Fruit fly (Drosophila melanogaster): ENCODE results near the gene CG31464.
A peak's percentile ranks its signal among the peaks of the same experiment; 100 is the strongest.

Gene CG31464

DNA sequence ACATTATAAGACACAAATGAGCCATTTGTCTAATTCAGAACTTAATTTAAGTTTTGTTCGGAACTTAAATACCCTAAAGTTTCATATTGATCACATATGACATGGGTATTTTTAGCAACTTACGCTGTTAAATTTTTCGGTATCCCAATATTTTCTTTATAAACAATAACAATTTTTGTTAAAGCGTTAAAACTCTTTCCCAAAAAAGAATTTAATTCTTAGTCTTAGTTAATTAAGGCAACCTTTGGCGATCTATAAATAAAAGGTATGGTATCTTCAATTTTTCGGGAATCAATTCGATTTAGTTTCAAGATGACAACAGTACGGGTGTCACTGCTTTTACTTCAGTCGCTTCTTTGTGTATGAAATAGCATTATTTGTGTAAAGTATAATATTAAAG is at the start of gene CG31464:
TSS of gene CG31464 (plus strand) at position 301 of the 400 bp plus-strand sequence.
- TF ChIP-seq D1 (tag; optimal IDR thresholded peaks at IDR 0.05) (no peak), Pif1B (GFP tag; optimal IDR thresholded peaks at IDR 0.05) (no peak), CG34367 (tag; optimal IDR thresholded peaks at IDR 0.05) (no peak), Snoo (tag; optimal IDR thresholded peaks at IDR 0.05) (no peak), CG32121 (GFP tag; IDR thresholded peaks at IDR 0.05) (no peak), CG17806 (tag; optimal IDR thresholded peaks at IDR 0.05) (no peak), CG12605 (GFP tag; IDR thresholded peaks at IDR 0.05) (no peak), CG14655 (GFP tag; optimal IDR thresholded peaks at IDR 0.05) (no peak), gl (tag; optimal IDR thresholded peaks at IDR 0.05) (no peak), Pif1A (GFP tag; optimal IDR thresholded peaks at IDR 0.05) (no peak), CG9948 (tag; optimal IDR thresholded peaks at IDR 0.05) (no peak), EcR (GFP tag; optimal IDR thresholded peaks at IDR 0.05) (no peak), CG15710 (tag; optimal IDR thresholded peaks at IDR 0.05) (no peak), fd96Ca (GFP tag; IDR thresholded peaks at IDR 0.05) (no peak)

DNA sequence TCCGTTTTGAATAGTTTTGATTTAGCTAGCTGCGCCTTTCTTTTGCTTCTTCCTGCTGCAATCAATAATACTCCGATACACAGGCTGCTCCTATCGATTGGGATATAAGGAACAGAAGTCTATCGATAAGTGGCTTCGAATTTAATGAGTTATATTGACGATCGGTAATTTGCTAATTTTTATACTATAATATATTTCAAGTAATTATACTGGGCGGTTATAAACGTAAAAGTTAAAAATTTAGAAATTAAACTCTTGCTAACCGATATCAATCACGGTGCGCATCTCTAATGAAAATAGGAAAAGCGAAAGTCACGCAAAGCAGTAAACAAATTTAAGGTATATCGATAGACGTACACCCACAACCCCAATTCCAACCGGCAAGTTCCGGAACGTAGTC is 47.3 kb upstream of the CG31464 start, which contains the start of the genes CG9636, CG18749 and CG33722:
TSS of gene CG9636 (minus strand) at position 73 of the 400 bp plus-strand sequence.
TSS of gene CG18749 (plus strand) at position 336 of the 400 bp plus-strand sequence.
TSS of gene CG33722 (plus strand) at position 336 of the 400 bp plus-strand sequence.
- TF ChIP-seq CG8159 (tag; optimal IDR thresholded peaks at IDR 0.05): peak; percentile 40
- TF ChIP-seq CG32121 (GFP tag; IDR thresholded peaks at IDR 0.05): no peak; the same call in 1 of the 2 replicates
- TF ChIP-seq CG8301 (tag; optimal IDR thresholded peaks at IDR 0.05): peak; percentile 52
- TF ChIP-seq rn (GFP tag; IDR thresholded peaks at IDR 0.05): no peak
- TF ChIP-seq Pif1A (GFP tag; optimal IDR thresholded peaks at IDR 0.05): no peak
- peak; percentile 41 for TF ChIP-seq CG17806 (tag; optimal IDR thresholded peaks at IDR 0.05)
- TF ChIP-seq CG12605 (GFP tag; IDR thresholded peaks at IDR 0.05): no peak
- no peak for TF ChIP-seq CG14655 (GFP tag; optimal IDR thresholded peaks at IDR 0.05)
- peak; percentile 36; the same call in 1 of the 3 replicates for TF ChIP-seq CG4496 (GFP tag; IDR thresholded peaks at IDR 0.05)
- no peak for TF ChIP-seq CG34367 (tag; optimal IDR thresholded peaks at IDR 0.05)
- TF ChIP-seq gl (tag; optimal IDR thresholded peaks at IDR 0.05): no peak
- no peak for TF ChIP-seq CG9948 (tag; optimal IDR thresholded peaks at IDR 0.05)
- TF ChIP-seq CG15710 (tag; optimal IDR thresholded peaks at IDR 0.05): peak; percentile 58
- TF ChIP-seq EcR (GFP tag; optimal IDR thresholded peaks at IDR 0.05): peak; percentile 4
- TF ChIP-seq D1 (tag; optimal IDR thresholded peaks at IDR 0.05): peak; percentile 26
- peak; percentile 69 for TF ChIP-seq Pif1B (GFP tag; optimal IDR thresholded peaks at IDR 0.05)
- TF ChIP-seq fd96Ca (GFP tag; IDR thresholded peaks at IDR 0.05): no peak
- TF ChIP-seq CG13204 (GFP tag; optimal IDR thresholded peaks at IDR 0.05): no peak
- no peak for TF ChIP-seq CG10348 (GFP tag; IDR thresholded peaks at IDR 0.05)
- peak; percentile 45 for TF ChIP-seq Snoo (tag; optimal IDR thresholded peaks at IDR 0.05)
- peak; percentile 52; the same call in 1 of the 2 replicates for TF ChIP-seq Ets98B (GFP tag; IDR thresholded peaks at IDR 0.05)

DNA sequence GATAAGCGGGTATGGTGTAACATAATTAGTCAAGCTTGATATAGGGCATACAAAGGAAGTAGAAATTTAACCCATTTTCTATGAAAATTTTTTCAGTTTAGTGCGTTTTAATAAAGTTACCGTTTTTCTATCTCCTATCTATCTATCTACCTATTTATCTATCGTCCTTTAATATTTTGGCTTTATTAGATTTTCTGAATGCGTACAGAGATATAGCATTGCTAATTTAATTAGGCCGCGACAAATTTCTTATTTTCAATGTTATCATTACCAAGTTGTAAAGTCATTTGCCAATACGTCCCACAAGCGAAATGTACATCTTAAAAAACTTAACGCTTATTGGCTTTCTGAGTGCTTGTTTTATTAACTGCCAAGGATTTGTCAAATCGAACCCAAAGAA is 42.9 kb upstream of the CG31464 start, which contains the start of gene CG15864:
TSS of gene CG15864 (plus strand) at position 301 of the 400 bp plus-strand sequence.
- TF ChIP-seq CG15710 (tag; optimal IDR thresholded peaks at IDR 0.05) (no peak), gl (tag; optimal IDR thresholded peaks at IDR 0.05) (no peak), CG32121 (GFP tag; IDR thresholded peaks at IDR 0.05) (no peak), CG13204 (GFP tag; optimal IDR thresholded peaks at IDR 0.05) (no peak), EcR (GFP tag; optimal IDR thresholded peaks at IDR 0.05) (no peak), CG4496 (GFP tag; IDR thresholded peaks at IDR 0.05) (no peak), CG12605 (GFP tag; IDR thresholded peaks at IDR 0.05) (no peak), CG8301 (tag; optimal IDR thresholded peaks at IDR 0.05) (no peak), CG14655 (GFP tag; optimal IDR thresholded peaks at IDR 0.05) (no peak), CG10348 (GFP tag; IDR thresholded peaks at IDR 0.05) (no peak), D1 (tag; optimal IDR thresholded peaks at IDR 0.05) (no peak), CG17806 (tag; optimal IDR thresholded peaks at IDR 0.05) (no peak), CG8159 (tag; optimal IDR thresholded peaks at IDR 0.05) (no peak), rn (GFP tag; IDR thresholded peaks at IDR 0.05) (no peak), Pif1A (GFP tag; optimal IDR thresholded peaks at IDR 0.05) (no peak), CG9948 (tag; optimal IDR thresholded peaks at IDR 0.05) (no peak), Ets98B (GFP tag; IDR thresholded peaks at IDR 0.05) (no peak), Snoo (tag; optimal IDR thresholded peaks at IDR 0.05) (no peak)

DNA sequence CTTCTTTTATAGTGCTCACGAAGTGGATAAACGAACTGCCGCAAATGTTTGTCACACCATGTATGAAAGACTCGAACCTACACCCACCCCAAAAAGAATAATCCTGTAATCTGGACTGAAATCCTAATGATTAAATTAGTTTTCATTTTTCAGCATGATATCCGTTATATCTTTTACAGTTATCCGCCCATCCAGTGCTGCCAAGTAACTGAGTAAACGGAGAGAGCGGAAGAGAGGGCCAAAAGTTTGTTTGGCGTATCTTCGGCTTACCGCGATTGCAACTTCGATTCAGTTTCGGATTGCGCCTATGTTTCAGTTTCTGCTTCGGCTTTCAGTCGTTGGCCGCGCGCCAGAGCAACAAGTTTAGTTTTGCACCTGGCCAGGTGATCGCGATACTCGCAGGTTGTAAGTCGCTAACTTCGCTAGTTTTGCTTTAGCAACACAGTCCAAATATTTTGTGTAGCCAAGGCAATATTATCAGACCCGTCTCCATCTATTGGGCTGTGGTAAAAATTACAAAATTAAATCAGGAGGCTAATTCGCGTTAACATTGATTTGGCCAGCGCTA is 40.8 kb upstream of the CG31464 start, which contains the start of gene mtg:
TSS of gene mtg (plus strand) at position 332 of the 568 bp plus-strand sequence.
- TF ChIP-seq Ets98B (GFP tag; IDR thresholded peaks at IDR 0.05) (peak; percentile 31; the same call in 1 of the 2 replicates), rn (GFP tag; IDR thresholded peaks at IDR 0.05) (0 out of 2 replicates have a peak, but pooled peaks have one; percentile 11), fd96Ca (GFP tag; IDR thresholded peaks at IDR 0.05) (peak; percentile 25; the same call in 1 of the 3 replicates), CG4496 (GFP tag; IDR thresholded peaks at IDR 0.05) (peak; percentile 17; the same call in 1 of the 3 replicates), Snoo (tag; optimal IDR thresholded peaks at IDR 0.05) (no peak), CG8301 (tag; optimal IDR thresholded peaks at IDR 0.05) (no peak)

DNA sequence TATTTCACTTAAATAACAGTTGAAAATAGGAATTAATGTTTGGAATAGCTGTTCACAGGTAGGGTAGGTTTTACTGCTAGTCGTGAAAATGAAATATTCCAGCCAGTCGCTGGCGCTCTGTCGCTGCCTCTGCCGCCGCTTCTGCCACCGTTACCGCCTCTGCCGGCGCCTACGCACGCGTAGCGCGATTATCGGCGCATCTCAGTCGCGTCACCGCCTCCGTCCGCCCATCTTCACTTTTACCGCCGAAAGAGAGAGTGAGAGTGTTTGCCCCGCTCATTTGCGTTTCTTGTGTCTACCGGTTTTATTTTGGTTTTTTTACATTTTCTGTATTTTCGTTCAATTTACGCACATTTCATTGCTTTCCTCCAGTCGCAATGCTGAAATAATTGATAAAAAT is 39.5 kb upstream of the CG31464 start:
- TF ChIP-seq gl (tag; optimal IDR thresholded peaks at IDR 0.05): no peak
- TF ChIP-seq fd96Ca (GFP tag; IDR thresholded peaks at IDR 0.05): 0 out of 3 replicates have a peak, but pooled peaks have one; percentile 18
- TF ChIP-seq CG8159 (tag; optimal IDR thresholded peaks at IDR 0.05): no peak
- no peak for TF ChIP-seq CG15710 (tag; optimal IDR thresholded peaks at IDR 0.05)
- no peak for TF ChIP-seq CG17806 (tag; optimal IDR thresholded peaks at IDR 0.05)
- TF ChIP-seq CG13204 (GFP tag; optimal IDR thresholded peaks at IDR 0.05): peak; percentile 90

DNA sequence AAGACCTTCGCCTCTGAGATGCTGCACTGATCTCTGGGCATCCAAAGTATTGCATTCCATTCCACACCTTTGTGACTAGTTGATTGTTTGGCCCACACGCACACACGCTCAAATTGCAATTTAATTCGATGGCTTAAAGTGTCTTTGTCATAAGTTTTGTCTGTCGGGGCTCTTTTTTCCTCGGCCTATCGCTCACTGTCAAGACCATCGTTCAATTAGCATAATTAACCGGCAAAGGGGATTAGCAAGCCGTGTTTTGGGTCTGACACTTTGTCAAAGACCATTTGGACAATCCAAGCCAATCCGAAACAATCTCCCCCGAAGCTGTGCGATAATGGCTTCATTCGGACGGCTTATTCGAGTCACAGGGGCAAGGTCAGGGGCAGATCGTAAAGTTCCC is 36.7 kb upstream of the CG31464 start:
- TF ChIP-seq CG10348 (GFP tag; IDR thresholded peaks at IDR 0.05): no peak
- no peak for TF ChIP-seq CG13204 (GFP tag; optimal IDR thresholded peaks at IDR 0.05)
- no peak for TF ChIP-seq CG17806 (tag; optimal IDR thresholded peaks at IDR 0.05)
- TF ChIP-seq gl (tag; optimal IDR thresholded peaks at IDR 0.05): no peak
- no peak for TF ChIP-seq CG4496 (GFP tag; IDR thresholded peaks at IDR 0.05)
- TF ChIP-seq CG8301 (tag; optimal IDR thresholded peaks at IDR 0.05): no peak
- no peak for TF ChIP-seq CG8159 (tag; optimal IDR thresholded peaks at IDR 0.05)
- no peak for TF ChIP-seq Pif1B (GFP tag; optimal IDR thresholded peaks at IDR 0.05)
- TF ChIP-seq CG12605 (GFP tag; IDR thresholded peaks at IDR 0.05): no peak
- TF ChIP-seq CG14655 (GFP tag; optimal IDR thresholded peaks at IDR 0.05): no peak
- TF ChIP-seq EcR (GFP tag; optimal IDR thresholded peaks at IDR 0.05): no peak
- TF ChIP-seq Ets98B (GFP tag; IDR thresholded peaks at IDR 0.05): no peak
- TF ChIP-seq CG34367 (tag; optimal IDR thresholded peaks at IDR 0.05): no peak
- TF ChIP-seq Pif1A (GFP tag; optimal IDR thresholded peaks at IDR 0.05): no peak
- no peak for TF ChIP-seq CG32121 (GFP tag; IDR thresholded peaks at IDR 0.05)
- no peak for TF ChIP-seq rn (GFP tag; IDR thresholded peaks at IDR 0.05)
- no peak for TF ChIP-seq D1 (tag; optimal IDR thresholded peaks at IDR 0.05)
- TF ChIP-seq Snoo (tag; optimal IDR thresholded peaks at IDR 0.05): no peak
- no peak for TF ChIP-seq fd96Ca (GFP tag; IDR thresholded peaks at IDR 0.05)
- no peak for TF ChIP-seq CG9948 (tag; optimal IDR thresholded peaks at IDR 0.05)
